Worm (Caenorhabditis elegans) whole organism, late embryonic: ENCODE data around the gene fpn-1.2.

Source experiments
- C38D4.7 ChIP-seq: fragments of 200-800 bp; sonication (Bioruptor generic); optimal IDR thresholded peaks from 2 replicates; lab custom pipeline; 2018; ENCODE audit warnings: mild to moderate bottlenecking, missing genetic modification characterization, moderate library complexity, missing compliant biosample characterization
- F13H6.1 ChIP-seq: sonication (generic microtip); optimal IDR thresholded peaks from 2 replicates; lab custom pipeline; 2016; ENCODE audit warnings: missing genetic modification characterization, missing compliant biosample characterization
- T23F11.4 ChIP-seq: fragments of 200-800 bp; sonication (Bioruptor generic); optimal IDR thresholded peaks from 2 replicates; lab custom pipeline; 2018; ENCODE audit warnings: mild to moderate bottlenecking, missing genetic modification characterization, missing compliant biosample characterization
- Y22D7AL.16 ChIP-seq: sonication (generic microtip); optimal IDR thresholded peaks from 2 replicates; lab custom pipeline; 2016; ENCODE audit warnings: missing genetic modification characterization, missing compliant biosample characterization
- ahr-1 ChIP-seq: sonication (generic microtip); optimal IDR thresholded peaks from 2 replicates; lab custom pipeline; 2016; ENCODE audit warnings: missing genetic modification characterization, missing compliant biosample characterization
- ceh-19 ChIP-seq: fragments of 200-800 bp; sonication (Bioruptor generic); optimal IDR thresholded peaks from 2 replicates; lab custom pipeline; 2018; ENCODE audit warnings: mild to moderate bottlenecking, missing genetic modification characterization, missing compliant biosample characterization
- ceh-2 ChIP-seq: sonication (generic microtip); optimal IDR thresholded peaks from 2 replicates; lab custom pipeline; 2016; ENCODE audit warnings: missing genotype, missing genetic modification characterization, missing compliant biosample characterization
- ceh-24 ChIP-seq: sonication (generic microtip); optimal IDR thresholded peaks from 2 replicates; lab custom pipeline; 2016; ENCODE audit warnings: mild to moderate bottlenecking, missing genetic modification characterization, missing compliant biosample characterization
- ceh-30 ChIP-seq: fragments of 150-350 bp; optimal IDR thresholded peaks from 2 replicates; lab custom pipeline; 2014; ENCODE audit warnings: missing biosample characterization, missing genetic modification characterization
- ceh-34 ChIP-seq: sonication (generic microtip); optimal IDR thresholded peaks from 2 replicates; lab custom pipeline; 2016; ENCODE audit warnings: mild to moderate bottlenecking, missing genetic modification characterization, missing compliant biosample characterization
- ceh-48 ChIP-seq: sonication (generic microtip); optimal IDR thresholded peaks from 2 replicates; lab custom pipeline; 2016; ENCODE audit warnings: missing genetic modification characterization, inconsistent platforms, missing compliant biosample characterization
- ceh-6 ChIP-seq: fragments of 200-800 bp; sonication (Bioruptor generic); optimal IDR thresholded peaks from 2 replicates; lab custom pipeline; 2018; ENCODE audit warnings: mild to moderate bottlenecking, missing genetic modification characterization, missing compliant biosample characterization
- ceh-9 ChIP-seq: sonication (generic microtip); optimal IDR thresholded peaks from 2 replicates; lab custom pipeline; 2016; ENCODE audit warnings: mild to moderate bottlenecking, missing genetic modification characterization, inconsistent platforms, missing compliant biosample characterization
- dmd-4 ChIP-seq: sonication (generic microtip); optimal IDR thresholded peaks from 2 replicates; lab custom pipeline; 2016; ENCODE audit warnings: borderline replicate concordance, missing genetic modification characterization, missing compliant biosample characterization
- dve-1 ChIP-seq: sonication (generic microtip); optimal IDR thresholded peaks from 2 replicates; lab custom pipeline; 2017; ENCODE audit warnings: antibody characterized with exemption, mild to moderate bottlenecking, missing genetic modification characterization, missing compliant biosample characterization
- elt-2 ChIP-seq: sonication (generic microtip); optimal IDR thresholded peaks from 2 replicates; lab custom pipeline; 2016; ENCODE audit warnings: missing genetic modification reagents, missing genetic modification characterization, missing compliant biosample characterization
- elt-4 ChIP-seq: sonication (generic microtip); optimal IDR thresholded peaks from 2 replicates; lab custom pipeline; 2016; ENCODE audit warnings: missing genetic modification characterization, missing compliant biosample characterization
- ets-4 ChIP-seq: sonication (generic microtip); optimal IDR thresholded peaks from 2 replicates; lab custom pipeline; 2016; ENCODE audit warnings: missing genetic modification characterization, missing compliant biosample characterization
- fax-1 ChIP-seq: sonication (generic microtip); optimal IDR thresholded peaks from 2 replicates; lab custom pipeline; 2016; ENCODE audit warnings: missing genotype, missing genetic modification characterization, missing compliant biosample characterization
- fkh-10 ChIP-seq: fragments of 150-350 bp; optimal IDR thresholded peaks from 2 replicates; lab custom pipeline; 2014; ENCODE audit warnings: missing biosample characterization, missing genetic modification reagents, missing genetic modification characterization
- hlh-13 ChIP-seq: fragments of 200-800 bp; sonication (Bioruptor generic); optimal IDR thresholded peaks from 2 replicates; lab custom pipeline; 2018; ENCODE audit warnings: mild to moderate bottlenecking, missing genetic modification characterization, missing compliant biosample characterization
- hlh-15 ChIP-seq: sonication (generic microtip); optimal IDR thresholded peaks from 2 replicates; lab custom pipeline; 2016; ENCODE audit warnings: missing genetic modification characterization, missing compliant biosample characterization
- hlh-6 ChIP-seq: sonication (generic microtip); optimal IDR thresholded peaks from 2 replicates; lab custom pipeline; 2016; ENCODE audit warnings: missing genotype, missing genetic modification characterization, missing compliant biosample characterization
- hlh-8 ChIP-seq: sonication (generic microtip); optimal IDR thresholded peaks from 2 replicates; lab custom pipeline; 2016; ENCODE audit warnings: missing genotype, missing genetic modification characterization, missing compliant biosample characterization
- lim-6 ChIP-seq: sonication (generic microtip); optimal IDR thresholded peaks from 2 replicates; lab custom pipeline; 2016; ENCODE audit warnings: missing genetic modification characterization, missing compliant biosample characterization
- lin-11 ChIP-seq: fragments of 200-800 bp; sonication (Bioruptor generic); optimal IDR thresholded peaks from 2 replicates; lab custom pipeline; 2018; ENCODE audit warnings: mild to moderate bottlenecking, missing genetic modification characterization, missing compliant biosample characterization
- nfya-1 ChIP-seq: sonication (generic microtip); optimal IDR thresholded peaks from 2 replicates; lab custom pipeline; 2017; ENCODE audit warnings: missing genetic modification characterization, mild to moderate bottlenecking, missing compliant biosample characterization, antibody characterized with exemption, moderate library complexity
- pag-3 ChIP-seq: sonication (generic microtip); optimal IDR thresholded peaks from 2 replicates; lab custom pipeline; 2016; ENCODE audit warnings: missing compliant biosample characterization, missing genetic modification characterization, borderline replicate concordance
- pax-1 ChIP-seq: fragments of 150-350 bp; optimal IDR thresholded peaks from 2 replicates; lab custom pipeline; 2014; ENCODE audit warnings: missing biosample characterization, missing genetic modification characterization
- pha-2 ChIP-seq: sonication (generic microtip); optimal IDR thresholded peaks from 2 replicates; lab custom pipeline; 2017; ENCODE audit warnings: mild to moderate bottlenecking, missing genetic modification characterization, missing compliant biosample characterization
- pha-4 ChIP-seq: fragments of 150-350 bp; optimal IDR thresholded peaks from 2 replicates; lab custom pipeline; 2018; ENCODE audit warnings: missing biosample characterization, missing genetic modification reagents, missing genetic modification characterization
- pros-1 ChIP-seq: fragments of 150-350 bp; optimal IDR thresholded peaks from 2 replicates; lab custom pipeline; 2014; ENCODE audit warnings: missing biosample characterization, missing genetic modification reagents, missing genetic modification characterization
- sdc-2 ChIP-seq: sonication (generic microtip); optimal IDR thresholded peaks from 2 replicates; lab custom pipeline; 2016; ENCODE audit warnings: missing genotype, missing genetic modification characterization, missing compliant biosample characterization
- sox-2 ChIP-seq: fragments of 200-800 bp; sonication (Bioruptor generic); IDR thresholded peaks from 2 replicates; pipeline ENCODE4 v1.3.6; 2022; ENCODE audit warnings: missing genetic modification reagents, missing genetic modification characterization, missing compliant biosample characterization
- syd-9 ChIP-seq: sonication (generic microtip); optimal IDR thresholded peaks from 2 replicates; lab custom pipeline; 2016; ENCODE audit warnings: mild to moderate bottlenecking, missing genetic modification characterization, moderate library complexity, missing compliant biosample characterization
- ttx-3 ChIP-seq: sonication (generic microtip); optimal IDR thresholded peaks from 2 replicates; lab custom pipeline; 2016; ENCODE audit warnings: missing genetic modification reagents, missing genetic modification characterization, missing compliant biosample characterization
- unc-3 ChIP-seq, 2 experiments: fragments of 200-800 bp in 1 of 2; sonication (Bioruptor generic) in 1 of 2; sonication (generic microtip) in 1 of 2; conservative IDR thresholded peaks in 1 of 2; optimal IDR thresholded peaks in 1 of 2; 2 replicates each; pipeline versions ENCODE4 v1.3.6 to Lab custom; 2016 to 2022; ENCODE audit warnings: missing compliant biosample characterization in 2 of 2, missing genetic modification characterization in 2 of 2, missing genetic modification reagents in 1 of 2
- unc-42 ChIP-seq: sonication (generic microtip); optimal IDR thresholded peaks from 2 replicates; lab custom pipeline; 2016; ENCODE audit warnings: missing genotype, missing genetic modification characterization, missing compliant biosample characterization
- unc-55 ChIP-seq: sonication (generic microtip); optimal IDR thresholded peaks from 2 replicates; lab custom pipeline; 2017; ENCODE audit warnings: missing biosample characterization, missing genetic modification reagents, missing genetic modification characterization
- zip-5 ChIP-seq: sonication (generic microtip); optimal IDR thresholded peaks from 2 replicates; lab custom pipeline; 2016; ENCODE audit warnings: missing genetic modification characterization, missing compliant biosample characterization
- ztf-16 ChIP-seq: sonication (generic microtip); optimal IDR thresholded peaks from 2 replicates; lab custom pipeline; 2017; ENCODE audit warnings: missing genetic modification characterization, missing compliant biosample characterization

Gene fpn-1.2

DNA sequence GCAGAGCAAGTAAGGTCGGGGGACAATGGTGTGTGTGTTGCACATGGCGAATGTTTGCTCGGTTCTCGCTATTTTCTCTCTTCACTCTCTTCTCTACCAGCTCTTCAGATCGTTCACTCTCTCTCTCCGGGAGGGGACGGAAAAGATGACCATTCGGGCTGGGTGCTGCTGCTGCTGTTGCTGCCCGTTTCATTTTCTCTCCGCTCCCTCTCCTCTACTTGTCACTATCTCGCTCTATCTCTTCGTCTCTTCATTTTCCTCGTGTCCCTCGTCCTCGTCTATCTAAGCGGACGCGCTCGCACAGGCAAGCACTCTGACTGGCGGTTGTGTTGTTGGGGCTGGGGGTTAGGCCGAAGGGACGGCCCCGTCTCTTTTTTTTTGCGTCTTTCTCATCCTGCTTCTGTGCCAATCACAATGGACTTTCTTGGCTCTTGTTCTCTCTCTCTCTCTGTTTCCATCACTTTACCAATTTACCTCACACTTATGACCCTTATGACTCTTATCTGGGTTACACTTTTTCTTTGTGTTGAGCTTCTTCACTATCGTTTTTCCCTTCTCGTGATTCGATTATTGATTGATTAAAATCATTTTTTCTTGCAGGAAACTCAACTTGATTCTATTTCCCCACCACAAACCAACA is 10.1 kb upstream of the fpn-1.2 start, which contains the start of the genes F53E2.2 and unc-60 (continued):
- TF ChIP-seq ceh-19 (GFP tag; lab: Kevin White, UChicago) = no peak
- peak; percentile 10 for TF ChIP-seq fax-1
- peak; percentile 69 for TF ChIP-seq unc-42 (tag; lab: Kevin White, UChicago)
- peak; percentile 12 for TF ChIP-seq dve-1 (tag; lab: Kevin White, UChicago)
- TF ChIP-seq elt-2 = peak; percentile 25
- no peak for TF ChIP-seq Y22D7AL.16 (tag; lab: Kevin White, UChicago)
- TF ChIP-seq sdc-2 = peak; percentile 40
- TF ChIP-seq hlh-6 (tag; lab: Kevin White, UChicago) = peak; percentile 2
- no peak for TF ChIP-seq elt-4 (tag; lab: Kevin White, UChicago)
- TF ChIP-seq unc-55 = peak; percentile 90
- no peak for TF ChIP-seq hlh-15 (tag; lab: Kevin White, UChicago)
- TF ChIP-seq ceh-34 (tag; lab: Kevin White, UChicago) = peak; percentile 89
- no peak for TF ChIP-seq ceh-6 (GFP tag; lab: Kevin White, UChicago)
- no peak for TF ChIP-seq ceh-9
- TF ChIP-seq pha-2 (tag; lab: Kevin White, UChicago) = no peak
- peak; percentile 42 for TF ChIP-seq ceh-2
- TF ChIP-seq lim-6 (tag; lab: Kevin White, UChicago) = no peak
- TF ChIP-seq hlh-13 = no peak
- no peak for TF ChIP-seq unc-3 (GFP tag; conservative IDR thresholded peaks at IDR 0.05; lab: Robert Waterston, UW)
- TF ChIP-seq unc-3 (tag; optimal IDR thresholded peaks at IDR 0.05; lab: Kevin White, UChicago) = no peak
- peak; percentile 72 for TF ChIP-seq F13H6.1 (tag; lab: Kevin White, UChicago)
- no peak for TF ChIP-seq pag-3 (tag; lab: Kevin White, UChicago)
- peak; percentile 28 for TF ChIP-seq ztf-16
- no peak for TF ChIP-seq T23F11.4 (GFP tag; lab: Kevin White, UChicago)
- TF ChIP-seq ceh-24 (tag; lab: Kevin White, UChicago) = no peak
- TF ChIP-seq ceh-48 (tag; lab: Kevin White, UChicago) = no peak
- no peak for TF ChIP-seq ttx-3 (tag; lab: Kevin White, UChicago)
- TF ChIP-seq lin-11 (tag; lab: Kevin White, UChicago) = peak; percentile 16
- no peak for TF ChIP-seq fkh-10 (GFP tag; lab: Kevin White, UChicago)
- TF ChIP-seq zip-5 (tag; lab: Kevin White, UChicago) = no peak
- no peak for TF ChIP-seq ahr-1 (tag; lab: Kevin White, UChicago)
- TF ChIP-seq ets-4 (tag; lab: Kevin White, UChicago) = peak; percentile 39
- TF ChIP-seq pha-4 = no peak

DNA sequence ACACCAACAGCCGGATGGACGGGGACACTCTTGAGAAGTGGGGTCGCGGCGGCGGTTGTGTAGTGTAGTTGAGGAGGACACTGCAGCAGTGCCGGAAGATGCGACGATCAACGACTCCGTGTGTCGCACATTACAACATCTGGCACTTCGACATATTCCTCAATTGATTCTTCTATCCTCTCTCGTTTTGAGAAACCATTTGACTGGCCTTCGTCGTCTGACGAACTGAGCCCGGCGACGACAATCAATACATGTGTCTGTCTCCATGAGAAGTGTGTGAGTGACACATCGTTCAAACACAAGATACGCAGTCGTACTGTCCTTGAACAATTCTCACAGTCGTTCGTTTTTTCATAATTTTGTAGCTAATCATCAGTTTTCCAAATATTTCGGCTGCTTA is 8.1 kb upstream of the fpn-1.2 start:
- TF ChIP-seq hlh-8 (tag; lab: Kevin White, UChicago) (peak; percentile 18), unc-55 (peak; percentile 23), ceh-48 (tag; lab: Kevin White, UChicago) (peak; percentile 2), hlh-6 (tag; lab: Kevin White, UChicago) (no peak), syd-9 (tag; lab: Kevin White, UChicago) (no peak), nfya-1 (no peak)

DNA sequence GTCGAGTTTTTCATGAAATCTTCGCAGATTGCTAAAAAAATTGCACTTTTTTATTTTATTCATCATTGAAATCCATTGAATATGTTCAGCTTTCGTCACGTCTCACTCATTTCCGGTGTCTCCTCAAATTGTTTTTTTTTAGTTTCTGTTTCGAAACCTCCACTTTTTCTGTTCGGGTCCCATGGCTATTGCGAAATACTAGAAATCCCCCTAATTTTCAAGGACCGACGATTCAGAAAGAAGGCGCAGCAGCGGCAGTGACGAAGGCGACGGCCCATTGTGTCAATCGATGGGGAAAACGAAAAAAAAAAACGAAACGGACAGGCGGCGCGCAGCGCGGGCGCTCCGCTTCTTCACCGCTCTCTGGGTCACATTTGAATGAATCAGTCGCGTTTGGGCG is 7.5 kb upstream of the fpn-1.2 start:
- no peak for TF ChIP-seq ztf-16
- no peak for TF ChIP-seq unc-55
- no peak for TF ChIP-seq sdc-2
- no peak for TF ChIP-seq C38D4.7 (GFP tag; lab: Kevin White, UChicago)
- no peak for TF ChIP-seq fax-1
- no peak for TF ChIP-seq dmd-4 (tag; lab: Kevin White, UChicago)
- no peak for TF ChIP-seq Y22D7AL.16 (tag; lab: Kevin White, UChicago)
- TF ChIP-seq sox-2 (GFP tag; lab: Robert Waterston, UW) = no peak
- TF ChIP-seq hlh-6 (tag; lab: Kevin White, UChicago) = no peak
- TF ChIP-seq zip-5 (tag; lab: Kevin White, UChicago) = no peak
- no peak for TF ChIP-seq pha-2 (tag; lab: Kevin White, UChicago)
- TF ChIP-seq ahr-1 (tag; lab: Kevin White, UChicago) = no peak
- no peak for TF ChIP-seq nfya-1
- TF ChIP-seq ets-4 (tag; lab: Kevin White, UChicago) = no peak
- no peak for TF ChIP-seq pax-1 (tag; lab: Kevin White, UChicago)
- TF ChIP-seq ceh-48 (tag; lab: Kevin White, UChicago) = no peak
- TF ChIP-seq pros-1 (tag; lab: Kevin White, UChicago) = no peak
- TF ChIP-seq syd-9 (tag; lab: Kevin White, UChicago) = no peak
- no peak for TF ChIP-seq ceh-30 (tag; lab: Kevin White, UChicago)
- TF ChIP-seq ceh-6 (GFP tag; lab: Kevin White, UChicago) = no peak
